Fruit fly (Drosophila melanogaster): ENCODE results near the gene CG43322.
A peak's percentile ranks its signal among the peaks of the same experiment; 100 is the strongest.

Gene CG43322

dm6 chr2L:7038404-7039341 lies 25.5 kb downstream of the CG43322 start:
- TF ChIP-seq salr (GFP tag; optimal IDR thresholded peaks at IDR 0.05) = no peak
- peak; percentile 70 for TF ChIP-seq svp (GFP tag)
- peak; percentile 21; the same call in 1 of the 3 replicates for TF ChIP-seq eg (GFP tag; IDR thresholded peaks at IDR 0.05)
- peak; percentile 85 for TF ChIP-seq vri (GFP tag; optimal IDR thresholded peaks at IDR 0.05)

- TF ChIP-seq CG6792 (GFP tag; optimal IDR thresholded peaks at IDR 0.05) = peak; percentile 48
- TF ChIP-seq cyc (GFP tag; optimal IDR thresholded peaks at IDR 0.05) = peak; percentile 64
- peak; percentile 81 for TF ChIP-seq CG15336 (GFP tag; IDR thresholded peaks at IDR 0.05)
- peak; percentile 45 for TF ChIP-seq CG3919 (GFP tag; optimal IDR thresholded peaks at IDR 0.05)
- peak; percentile 67 for TF ChIP-seq Eip93F (GFP tag; optimal IDR thresholded peaks at IDR 0.05)
- TF ChIP-seq dsx (GFP tag; optimal IDR thresholded peaks at IDR 0.05; ENCODE audit: poor library complexity, severe bottlenecking) = peak; percentile 24
- no peak for TF ChIP-seq CG1621 (tag; optimal IDR thresholded peaks at IDR 0.05)
- peak; percentile 70 for TF ChIP-seq Smox (GFP tag; optimal IDR thresholded peaks at IDR 0.05)
- peak; percentile 27 for TF ChIP-seq CG6808 (GFP tag; optimal IDR thresholded peaks at IDR 0.05)
- TF ChIP-seq CG32006 (GFP tag; optimal IDR thresholded peaks at IDR 0.05) = peak; percentile 75
- TF ChIP-seq CG6276 (GFP tag; optimal IDR thresholded peaks at IDR 0.05) = peak; percentile 57
- TF ChIP-seq CG34406 (GFP tag; optimal IDR thresholded peaks at IDR 0.05) = peak; percentile 50
- TF ChIP-seq fd85E (GFP tag; optimal IDR thresholded peaks at IDR 0.05) = no peak
- peak; percentile 85 for TF ChIP-seq svp (GFP tag)
- peak; percentile 60 for TF ChIP-seq CG11762 (GFP tag; optimal IDR thresholded peaks at IDR 0.05; ENCODE audit: insufficient read depth)
- peak; percentile 34 for TF ChIP-seq Blimp-1 (GFP tag; optimal IDR thresholded peaks at IDR 0.05)
- TF ChIP-seq esn (GFP tag; optimal IDR thresholded peaks at IDR 0.05) = peak; percentile 90
- peak in 1 of 2 experiments; percentile 64 for TF ChIP-seq salr (GFP tag; optimal IDR thresholded peaks at IDR 0.05)
- TF ChIP-seq CG31627 (GFP tag; optimal IDR thresholded peaks at IDR 0.05) = peak; percentile 81
- TF ChIP-seq CG8319 (GFP tag; optimal IDR thresholded peaks at IDR 0.05) = peak; percentile 50
- TF ChIP-seq spab (GFP tag; optimal IDR thresholded peaks at IDR 0.05) = peak; percentile 20
- peak; percentile 52; the same call in 1 of the 3 replicates for TF ChIP-seq CG6163 (GFP tag; IDR thresholded peaks at IDR 0.05)
- TF ChIP-seq Ets21C (GFP tag; optimal IDR thresholded peaks at IDR 0.05) = peak; percentile 81
- TF ChIP-seq Eip78C (GFP tag) = peak; percentile 75
- TF ChIP-seq pdm3 (GFP tag; optimal IDR thresholded peaks at IDR 0.05) = peak; percentile 79
- TF ChIP-seq CG10631 (GFP tag; optimal IDR thresholded peaks at IDR 0.05) = peak; percentile 23
- TF ChIP-seq acj6 (GFP tag; optimal IDR thresholded peaks at IDR 0.05) = peak; percentile 55
- peak; percentile 57 for TF ChIP-seq Sox102F (GFP tag; optimal IDR thresholded peaks at IDR 0.05)
- peak; percentile 28 for TF ChIP-seq CG10669 (GFP tag; optimal IDR thresholded peaks at IDR 0.05)
- TF ChIP-seq Hr39 (GFP tag; optimal IDR thresholded peaks at IDR 0.05) = peak; percentile 83
- TF ChIP-seq CG4318 (GFP tag; optimal IDR thresholded peaks at IDR 0.05) = peak; percentile 12
- no peak for TF ChIP-seq ss (GFP tag; optimal IDR thresholded peaks at IDR 0.05)
- TF ChIP-seq CG7368 (GFP tag; optimal IDR thresholded peaks at IDR 0.05) = peak; percentile 49
- 0 out of 2 replicates have a peak, but pooled peaks have one; percentile 55 for TF ChIP-seq Gug (GFP tag; IDR thresholded peaks at IDR 0.05)
- TF ChIP-seq Met (GFP tag; optimal IDR thresholded peaks at IDR 0.05) = peak; percentile 77
- TF ChIP-seq fd59A (GFP tag; optimal IDR thresholded peaks at IDR 0.05) = peak; percentile 14
- TF ChIP-seq CG6854 (GFP tag; optimal IDR thresholded peaks at IDR 0.05) = no peak
- no peak for TF ChIP-seq fkh (GFP tag; optimal IDR thresholded peaks at IDR 0.05)
- peak; percentile 36 for TF ChIP-seq Lpt (GFP tag; optimal IDR thresholded peaks at IDR 0.05)
- peak; percentile 87 for TF ChIP-seq Sox14 (GFP tag; optimal IDR thresholded peaks at IDR 0.05)
- TF ChIP-seq CG16779 (tag; optimal IDR thresholded peaks at IDR 0.05) = no peak
- TF ChIP-seq OdsH (GFP tag; optimal IDR thresholded peaks at IDR 0.05) = peak; percentile 81
- peak; percentile 83 for TF ChIP-seq eg (GFP tag; IDR thresholded peaks at IDR 0.05)
- TF ChIP-seq dac (GFP tag; optimal IDR thresholded peaks at IDR 0.05) = peak; percentile 26
- no peak for TF ChIP-seq CG11902 (GFP tag; optimal IDR thresholded peaks at IDR 0.05)
- TF ChIP-seq net (GFP tag; optimal IDR thresholded peaks at IDR 0.05) = peak; percentile 79
Observed at dm6 chr2L:7039342-7039684, 26.1 kb downstream of the CG43322 start.

Measured in whole organism, prepupa.